Worm (Caenorhabditis elegans) whole organism, L4 larva: Measurements from ENCODE around the gene T04B2.8.

ENCODE experiments used
- D1046.2 ChIP-seq: fragments of 200-800 bp; sonication (Bioruptor generic); IDR thresholded peaks from 2 replicates; pipeline ENCODE4 v1.3.6; 2022; ENCODE audit warnings: missing genetic modification characterization, missing compliant biosample characterization
- R02D3.7 ChIP-seq: fragments of 150-350 bp; sonication (generic microtip); optimal IDR thresholded peaks from 3 replicates; lab custom pipeline; 2014; ENCODE audit warnings: missing biosample characterization, missing genetic modification characterization
- T20F7.1 ChIP-seq: fragments of 200-800 bp; sonication (Bioruptor generic); optimal IDR thresholded peaks from 2 replicates; lab custom pipeline; 2018; ENCODE audit warnings: mild to moderate bottlenecking, missing genetic modification characterization, missing compliant biosample characterization
- Y48G9A.11 ChIP-seq: fragments of 200-800 bp; sonication (Bioruptor generic); IDR thresholded peaks from 2 replicates; pipeline ENCODE4 v1.3.6; 2022; ENCODE audit warnings: missing genetic modification reagents, missing genetic modification characterization, missing compliant biosample characterization
- aha-1 ChIP-seq: fragments of 150-350 bp; peaks from one replicate; lab custom pipeline; 2014; ENCODE audit warnings: missing biosample characterization, missing genetic modification characterization
- ama-1 ChIP-seq: fragments of 150-350 bp; optimal IDR thresholded peaks from 2 replicates; lab custom pipeline; 2014; ENCODE audit warnings: inconsistent platforms, mixed read lengths
- ceh-28 ChIP-seq: fragments of 150-350 bp; optimal IDR thresholded peaks from 2 replicates; lab custom pipeline; 2014; ENCODE audit warnings: missing biosample characterization, missing genetic modification reagents, missing genetic modification characterization
- ceh-44 ChIP-seq: fragments of 200-800 bp; sonication (Bioruptor generic); IDR thresholded peaks from 2 replicates; pipeline ENCODE4 v1.3.6; 2022; ENCODE audit warnings: missing genetic modification reagents, missing genetic modification characterization, missing compliant biosample characterization
- cey-2 ChIP-seq: sonication (generic microtip); optimal IDR thresholded peaks from 3 replicates; lab custom pipeline; 2017; ENCODE audit warnings: missing genetic modification characterization, mild to moderate bottlenecking, missing compliant biosample characterization, antibody characterized with exemption, borderline replicate concordance; ENCODE audit not compliant: insufficient read depth
- ctbp-1 ChIP-seq: fragments of 200-800 bp; sonication (Bioruptor generic); IDR thresholded peaks from 2 replicates; pipeline ENCODE4 v1.3.6; 2022; ENCODE audit warnings: missing genetic modification reagents, missing genetic modification characterization, missing compliant biosample characterization
- daf-16 ChIP-seq, 3 experiments: sonication (generic microtip); optimal IDR thresholded peaks; 2 replicates each; lab custom pipeline; 2016 to 2017; ENCODE audit warnings: missing genetic modification characterization in 3 of 3, missing genetic modification reagents in 3 of 3, mild to moderate bottlenecking in 2 of 3, missing compliant biosample characterization in 2 of 3, missing biosample characterization in 1 of 3, moderate library complexity in 1 of 3
- dve-1 ChIP-seq: sonication (generic microtip); optimal IDR thresholded peaks from 2 replicates; lab custom pipeline; 2017; ENCODE audit warnings: antibody characterized with exemption, mild to moderate bottlenecking, missing genetic modification characterization, missing compliant biosample characterization; ENCODE audit not compliant: insufficient read depth
- egl-43 ChIP-seq: fragments of 200-800 bp; sonication (Bioruptor generic); IDR thresholded peaks from 2 replicates; pipeline ENCODE4 v1.3.6; 2022; ENCODE audit warnings: missing genetic modification reagents, missing genetic modification characterization, missing compliant biosample characterization
- hif-1 ChIP-seq, 2 experiments: sonication (generic microtip); optimal IDR thresholded peaks; 2 replicates each; lab custom pipeline; 2016 to 2017; ENCODE audit warnings: missing compliant biosample characterization in 2 of 2, missing genetic modification characterization in 2 of 2, missing genetic modification reagents in 2 of 2, missing genotype in 2 of 2, mild to moderate bottlenecking in 1 of 2
- hlh-30 ChIP-seq: sonication (generic microtip); optimal IDR thresholded peaks from 2 replicates; lab custom pipeline; 2017; ENCODE audit warnings: antibody characterized with exemption, mild to moderate bottlenecking, missing genetic modification characterization, missing compliant biosample characterization; ENCODE audit not compliant: insufficient read depth
- lin-29 ChIP-seq: fragments of 200-800 bp; sonication (Bioruptor generic); IDR thresholded peaks from 2 replicates; pipeline ENCODE4 v1.3.6; 2022; ENCODE audit warnings: missing genetic modification reagents, missing genetic modification characterization, missing compliant biosample characterization
- lin-39 ChIP-seq: fragments of 150-350 bp; optimal IDR thresholded peaks from 2 replicates; lab custom pipeline; 2014; ENCODE audit warnings: missing biosample characterization, missing genetic modification reagents, missing genetic modification characterization
- lir-3 ChIP-seq: sonication (generic microtip); optimal IDR thresholded peaks from 2 replicates; lab custom pipeline; 2016; ENCODE audit warnings: mild to moderate bottlenecking, missing genetic modification characterization, missing compliant biosample characterization
- mdt-29 ChIP-seq: fragments of 200-800 bp; sonication (Bioruptor generic); IDR thresholded peaks from 2 replicates; pipeline ENCODE4 v1.3.6; 2022; ENCODE audit warnings: missing genetic modification reagents, missing genetic modification characterization, missing compliant biosample characterization
- mep-1 ChIP-seq: fragments of 150-350 bp; sonication (generic microtip); optimal IDR thresholded peaks from 3 replicates; lab custom pipeline; 2014; ENCODE audit warnings: missing biosample characterization, missing genetic modification characterization
- nhr-102 ChIP-seq: sonication (generic microtip); optimal IDR thresholded peaks from 2 replicates; lab custom pipeline; 2016; ENCODE audit warnings: mild to moderate bottlenecking, missing genetic modification characterization, moderate library complexity, missing compliant biosample characterization
- nhr-11 ChIP-seq: fragments of 150-350 bp; optimal IDR thresholded peaks from 2 replicates; lab custom pipeline; 2014; ENCODE audit warnings: missing biosample characterization, missing genetic modification characterization
- nhr-111 ChIP-seq: fragments of 200-800 bp; sonication (Bioruptor generic); optimal IDR thresholded peaks from 2 replicates; lab custom pipeline; 2018; ENCODE audit warnings: mild to moderate bottlenecking, missing genetic modification characterization, missing compliant biosample characterization
- nhr-42 ChIP-seq: fragments of 200-800 bp; sonication (Bioruptor generic); IDR thresholded peaks from 2 replicates; pipeline ENCODE4 v1.3.6; 2022; ENCODE audit warnings: missing genetic modification characterization, missing compliant biosample characterization
- nhr-77 ChIP-seq: fragments of 150-350 bp; optimal IDR thresholded peaks from 2 replicates; lab custom pipeline; 2014; ENCODE audit warnings: missing biosample characterization, missing genetic modification characterization
- php-3 ChIP-seq: fragments of 200-800 bp; sonication (Bioruptor generic); IDR thresholded peaks from 2 replicates; pipeline ENCODE4 v1.3.6; 2022; ENCODE audit warnings: missing genetic modification reagents, missing genetic modification characterization, missing compliant biosample characterization
- rbr-2 ChIP-seq: sonication (generic microtip); optimal IDR thresholded peaks from 2 replicates; lab custom pipeline; 2016; ENCODE audit warnings: missing genotype, missing genetic modification characterization, missing compliant biosample characterization
- spr-1 ChIP-seq: sonication (generic microtip); optimal IDR thresholded peaks from 2 replicates; lab custom pipeline; 2016; ENCODE audit warnings: mild to moderate bottlenecking, missing genetic modification characterization, missing compliant biosample characterization
- spr-3 ChIP-seq: fragments of 200-800 bp; sonication (Bioruptor generic); optimal IDR thresholded peaks from 2 replicates; lab custom pipeline; 2018; ENCODE audit warnings: mild to moderate bottlenecking, missing genetic modification characterization, missing compliant biosample characterization
- unc-62 ChIP-seq, 3 experiments: fragments of 150-350 bp in 1 of 3; sonication (generic microtip); optimal IDR thresholded peaks in 2 of 3; peaks in 1 of 3; 1 replicate in 1 of 3; 2 replicates in 2 of 3; lab custom pipeline; 2014 to 2017; ENCODE audit warnings: missing biosample characterization in 3 of 3, missing genetic modification characterization in 3 of 3, missing genetic modification reagents in 3 of 3, missing genotype in 1 of 3
- zfp-3 ChIP-seq: fragments of 200-800 bp; sonication (Bioruptor generic); conservative IDR thresholded peaks from 2 replicates; pipeline ENCODE4 v1.3.6; 2022; ENCODE audit warnings: missing genetic modification reagents, missing genetic modification characterization, missing compliant biosample characterization
- zip-2 ChIP-seq: fragments of 150-350 bp; optimal IDR thresholded peaks from 2 replicates; lab custom pipeline; 2014; ENCODE audit warnings: missing biosample characterization, missing genetic modification characterization
- ztf-7 ChIP-seq: fragments of 150-350 bp; optimal IDR thresholded peaks from 2 replicates; lab custom pipeline; 2014; ENCODE audit warnings: missing biosample characterization, missing genetic modification characterization

T04B2.8 gene

DNA sequence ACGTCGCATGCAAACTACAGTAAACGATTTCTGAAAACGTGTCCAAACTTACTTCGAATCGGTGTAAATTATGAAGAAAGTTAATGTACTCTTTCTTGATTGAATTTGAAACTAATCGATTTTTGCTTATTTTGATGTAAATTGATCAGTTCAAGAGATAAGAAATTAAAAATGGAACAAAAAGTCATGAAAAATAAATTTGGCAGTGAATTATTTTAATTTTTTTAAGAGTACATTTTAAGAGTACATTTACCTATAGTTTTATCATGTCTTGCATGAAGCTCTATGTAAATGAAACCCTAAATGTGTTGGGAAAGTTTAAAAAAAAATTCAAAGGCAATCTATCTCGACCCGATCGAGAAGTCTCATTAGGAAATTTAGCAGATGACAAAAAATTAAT lies 5.2 kb upstream of the T04B2.8 start, which contains the start of gene T04B2.7:
Gene T04B2.7, minus strand, starts transcription at position 101 of the 400 bp plus-strand sequence.
- TF ChIP-seq ztf-7 (no peak), cey-2 (no peak)

DNA sequence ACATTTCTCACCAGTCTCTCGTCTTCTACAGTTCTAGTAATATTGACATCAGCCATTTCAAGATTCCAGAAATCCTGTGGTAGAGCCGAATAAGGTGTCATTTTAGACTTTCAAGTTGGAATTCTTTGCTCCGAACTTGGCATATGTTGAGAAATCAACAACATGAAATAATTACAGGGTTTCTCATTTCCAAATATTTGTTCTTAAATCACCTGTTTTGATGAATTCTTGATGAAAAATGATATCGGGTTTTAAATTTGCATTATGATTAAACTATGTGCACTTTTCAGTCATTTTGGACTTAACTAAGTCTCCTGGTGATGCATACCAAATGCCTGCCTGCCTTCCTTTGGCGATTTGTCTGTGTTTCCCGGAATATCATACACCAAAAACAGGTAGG lies 2.6 kb upstream of the T04B2.8 start, which contains the start of gene srv-12:
Gene srv-12, minus strand, starts transcription at position 101 of the 400 bp plus-strand sequence.
- no peak for TF ChIP-seq lin-29

DNA sequence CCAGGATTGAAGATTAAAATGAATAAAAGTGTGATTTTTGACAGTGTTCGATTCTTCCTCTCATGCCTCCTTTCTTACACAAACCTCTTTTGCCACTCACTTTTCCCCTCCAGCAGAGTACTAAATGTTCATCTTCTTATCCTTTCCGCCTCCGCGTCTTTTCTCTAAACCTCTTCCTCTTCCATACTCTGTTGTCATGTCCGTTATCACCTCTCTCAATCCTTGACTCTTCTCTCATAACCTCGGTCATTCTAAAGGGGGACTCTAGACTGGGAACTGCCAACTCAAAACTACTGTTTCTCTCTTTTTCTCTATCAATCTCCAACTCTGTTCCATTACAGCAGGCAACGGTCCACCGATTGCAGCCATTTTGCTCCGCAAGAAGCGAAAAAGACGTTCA lies 2.7 kb downstream of the T04B2.8 start:
- no peak for TF ChIP-seq R02D3.7 (tag; lab: Kevin White, UChicago)
- TF ChIP-seq nhr-11 (tag; lab: Kevin White, UChicago): peak; percentile 54

DNA sequence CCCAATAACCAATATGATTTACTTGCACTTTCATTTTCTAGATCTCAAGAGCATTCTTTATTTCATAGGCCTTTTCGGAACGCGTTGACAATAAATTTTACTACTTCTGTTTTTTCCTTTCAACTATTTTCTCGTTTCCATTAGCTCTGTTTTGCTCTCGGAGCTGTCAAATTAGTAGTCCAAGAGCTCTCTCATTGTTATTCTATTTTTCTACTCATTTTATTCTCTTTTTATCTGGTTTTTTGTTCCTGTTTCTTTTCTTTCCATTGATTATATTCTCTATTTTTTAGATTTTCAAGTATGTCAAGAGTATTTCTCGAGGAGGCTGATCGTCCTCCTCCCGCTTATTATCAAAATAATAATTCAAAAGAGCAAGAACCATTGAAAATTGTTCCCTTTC lies 3.9 kb downstream of the T04B2.8 start, which contains the start of gene T04B2.3:
Gene T04B2.3, plus strand, starts transcription at position 301 of the 400 bp plus-strand sequence.
- no peak for TF ChIP-seq ztf-7
- TF ChIP-seq T20F7.1 (GFP tag; lab: Kevin White, UChicago): no peak
- no peak for TF ChIP-seq spr-1 (tag; lab: Kevin White, UChicago)
- TF ChIP-seq ceh-28 (tag; lab: Kevin White, UChicago): no peak
- TF ChIP-seq lir-3 (tag; lab: Kevin White, UChicago): no peak
- TF ChIP-seq dve-1 (tag; lab: Kevin White, UChicago): no peak
- TF ChIP-seq rbr-2: no peak
- TF ChIP-seq spr-3 (GFP tag; lab: Kevin White, UChicago): no peak
- no peak for TF ChIP-seq nhr-111 (GFP tag; lab: Kevin White, UChicago)
- TF ChIP-seq zfp-3 (GFP tag; lab: Robert Waterston, UW): no peak
- TF ChIP-seq Y48G9A.11: no peak
- TF ChIP-seq ctbp-1 (GFP tag; lab: Robert Waterston, UW): no peak
- no peak for TF ChIP-seq nhr-77
- TF ChIP-seq mdt-29: no peak
- no peak for TF ChIP-seq ceh-44 (GFP tag; lab: Robert Waterston, UW)

DNA sequence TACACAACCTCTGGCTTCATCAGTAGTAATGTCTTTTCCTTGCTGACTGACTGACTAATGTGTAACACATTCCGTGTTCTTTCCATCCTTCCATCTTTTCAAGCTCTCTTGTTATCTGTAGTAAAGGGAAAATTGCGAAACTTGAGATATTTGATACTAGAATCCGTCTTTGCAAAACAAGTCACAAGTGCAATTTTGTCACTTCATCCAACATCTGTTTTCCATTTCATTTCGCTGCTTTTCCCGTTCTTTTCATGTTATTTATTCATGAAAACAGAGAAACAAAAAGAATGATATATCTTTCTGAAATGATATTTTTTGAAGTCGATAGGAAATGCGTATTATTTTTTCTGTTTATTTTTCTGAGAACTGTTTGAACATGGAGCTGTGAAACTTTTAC lies 5.0 kb downstream of the T04B2.8 start:
- no peak for TF ChIP-seq mep-1 (tag; lab: Kevin White, UChicago)
- TF ChIP-seq daf-16 (GFP tag; optimal IDR thresholded peaks at IDR 0.05; lab: Kevin White, UChicago): peak in 1 of 2 experiments; percentile 35
- TF ChIP-seq daf-16 (tag; optimal IDR thresholded peaks at IDR 0.05; lab: Kevin White, UChicago): no peak
- no peak for TF ChIP-seq D1046.2 (GFP tag; lab: Robert Waterston, UW)
- peak; percentile 23 for TF ChIP-seq nhr-11 (tag; lab: Kevin White, UChicago)
- no peak for TF ChIP-seq Y48G9A.11
- TF ChIP-seq aha-1 (tag; lab: Kevin White, UChicago): peak; percentile 14
- peak in 1 of 2 experiments; percentile 77 for TF ChIP-seq unc-62 (GFP tag; optimal IDR thresholded peaks at IDR 0.05 in 1 of 2; lab: Kevin White, UChicago)
- no peak for TF ChIP-seq unc-62 (tag; optimal IDR thresholded peaks at IDR 0.05; lab: Kevin White, UChicago)

DNA sequence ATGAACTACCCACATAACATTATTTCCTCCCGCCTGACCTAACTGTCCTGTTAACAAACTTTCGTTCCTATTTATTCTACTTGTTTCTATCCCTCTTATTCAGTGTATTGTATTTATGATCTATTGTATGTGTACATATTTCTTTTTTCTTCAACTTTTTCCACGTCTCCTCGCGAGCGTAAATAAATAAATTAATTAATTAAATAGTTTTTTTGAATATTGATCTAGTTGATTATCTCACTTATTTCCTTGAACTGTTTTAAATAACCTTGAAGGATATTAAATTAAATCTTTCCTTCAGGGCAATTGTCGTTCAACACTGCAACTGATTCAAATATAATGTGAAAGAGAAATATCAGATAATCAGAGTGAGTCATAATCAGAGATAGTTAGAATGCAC lies 8.1 kb downstream of the T04B2.8 start, which contains the start of gene frk-1:
Gene frk-1, plus strand, starts transcription at position 301 of the 400 bp plus-strand sequence.
- TF ChIP-seq spr-3 (GFP tag; lab: Kevin White, UChicago) (no peak), rbr-2 (no peak), aha-1 (tag; lab: Kevin White, UChicago) (peak; percentile 73), nhr-11 (tag; lab: Kevin White, UChicago) (no peak), php-3 (GFP tag; lab: Robert Waterston, UW) (no peak), lin-39 (tag; lab: Kevin White, UChicago) (no peak)

DNA sequence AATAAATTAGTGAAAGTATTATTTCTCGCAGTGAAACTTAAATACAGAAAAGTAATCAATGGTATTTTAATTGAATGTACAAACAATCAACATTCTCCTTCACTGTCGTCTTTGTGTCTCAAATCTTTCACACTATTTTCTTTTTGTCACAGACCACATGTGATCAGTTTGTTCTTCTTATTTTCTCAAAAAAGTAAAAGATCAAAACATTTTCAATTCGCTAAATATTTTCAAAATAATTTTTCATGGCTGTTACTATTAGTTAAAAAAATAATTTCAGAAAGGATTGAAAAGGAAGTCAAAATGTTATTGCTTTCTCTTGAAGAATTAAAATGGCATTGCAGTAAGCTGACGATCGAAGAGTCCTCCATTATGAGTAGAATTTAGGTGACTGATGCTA lies 10.2 kb downstream of the T04B2.8 start, which contains the start of gene dhs-31:
Gene dhs-31, minus strand, starts transcription at position 101 of the 400 bp plus-strand sequence.
- TF ChIP-seq nhr-102 (tag; lab: Kevin White, UChicago) (no peak), hlh-30 (tag; lab: Kevin White, UChicago) (no peak), nhr-111 (GFP tag; lab: Kevin White, UChicago) (no peak), zip-2 (tag; lab: Kevin White, UChicago) (no peak), ceh-28 (tag; lab: Kevin White, UChicago) (no peak), nhr-42 (GFP tag; lab: Robert Waterston, UW) (no peak), egl-43 (GFP tag; lab: Robert Waterston, UW) (no peak), hif-1 (tag; optimal IDR thresholded peaks at IDR 0.05; lab: Kevin White, UChicago) (no peak), ama-1 (lab: Kevin White, UChicago) (no peak)
